Worm (Caenorhabditis elegans): ENCODE measurements around the gene Y6G8.6.

- TF ChIP-seq ref-1 (GFP tag; conservative IDR thresholded peaks at IDR 0.05): no peak
- TF ChIP-seq med-1 (GFP tag; optimal IDR thresholded peaks at IDR 0.05; ENCODE audit: insufficient read depth): no peak
These were observed 2.5 kb downstream of the Y6G8.6 start, which contains the start of gene Y6G8.14 for ce11 chrV:17614251-17614650.
